Worm (Caenorhabditis elegans) whole organism, young adult: ENCODE results near the gene F58E6.4.
A peak's percentile ranks its signal among the peaks of the same experiment; 100 is the strongest.

Experiments
- B0019.2 ChIP-seq: fragments of 200-800 bp; sonication (Bioruptor generic); conservative IDR thresholded peaks from 2 replicates; pipeline ENCODE4 v1.3.6; 2022; ENCODE audit warnings: missing genetic modification reagents, missing genetic modification characterization, missing compliant biosample characterization
- B0035.1 ChIP-seq: sonication (generic microtip); optimal IDR thresholded peaks from 2 replicates; lab custom pipeline; 2016; ENCODE audit warnings: missing genetic modification characterization, mild to moderate bottlenecking, missing compliant biosample characterization, missing genotype, missing genetic modification reagents
- B0261.1 ChIP-seq: sonication (generic microtip); optimal IDR thresholded peaks from 2 replicates; lab custom pipeline; 2016; ENCODE audit warnings: mild to moderate bottlenecking, missing genetic modification characterization, moderate library complexity, missing compliant biosample characterization
- B0336.3 ChIP-seq: fragments of 200-800 bp; sonication (Bioruptor generic); IDR thresholded peaks from 2 replicates; pipeline ENCODE4 v1.3.6; 2022; ENCODE audit warnings: missing genetic modification characterization, missing compliant biosample characterization
- C06A6.2 ChIP-seq: fragments of 200-800 bp; sonication (Bioruptor generic); conservative IDR thresholded peaks from 2 replicates; pipeline ENCODE4 v1.3.6; 2022; ENCODE audit warnings: missing genetic modification characterization, missing compliant biosample characterization
- D2030.7 ChIP-seq: fragments of 200-800 bp; sonication (Bioruptor generic); IDR thresholded peaks from 2 replicates; pipeline ENCODE4 v1.3.6; 2022; ENCODE audit warnings: missing genetic modification reagents, missing genetic modification characterization, missing compliant biosample characterization
- F37B4.10 ChIP-seq: fragments of 200-800 bp; sonication (Bioruptor generic); IDR thresholded peaks from 2 replicates; pipeline ENCODE4 v1.3.6; 2022; ENCODE audit warnings: missing genetic modification characterization, missing compliant biosample characterization
- F57A8.1 ChIP-seq: fragments of 200-800 bp; sonication (Bioruptor generic); optimal IDR thresholded peaks from 2 replicates; lab custom pipeline; 2018; ENCODE audit warnings: mild to moderate bottlenecking, missing genetic modification characterization, moderate library complexity, missing compliant biosample characterization
- F57C9.4 ChIP-seq: sonication (generic microtip); optimal IDR thresholded peaks from 2 replicates; lab custom pipeline; 2017; ENCODE audit warnings: mild to moderate bottlenecking, missing genetic modification characterization, missing compliant biosample characterization
- T26A5.8 ChIP-seq: sonication (generic microtip); optimal IDR thresholded peaks from 2 replicates; lab custom pipeline; 2016; ENCODE audit warnings: missing genetic modification characterization, missing compliant biosample characterization
- akir-1 ChIP-seq: fragments of 200-800 bp; sonication (Bioruptor generic); optimal IDR thresholded peaks from 2 replicates; lab custom pipeline; 2018; ENCODE audit warnings: mild to moderate bottlenecking, missing genetic modification characterization, moderate library complexity, missing compliant biosample characterization
- aptf-3 ChIP-seq: fragments of 200-800 bp; sonication (Bioruptor generic); IDR thresholded peaks from 2 replicates; pipeline ENCODE4 v1.3.6; 2022; ENCODE audit warnings: missing genetic modification characterization, missing compliant biosample characterization
- atf-7 ChIP-seq: sonication (generic microtip); optimal IDR thresholded peaks from 2 replicates; lab custom pipeline; 2017; ENCODE audit warnings: mild to moderate bottlenecking, missing genetic modification characterization, missing compliant biosample characterization
- attf-3 ChIP-seq: fragments of 200-800 bp; sonication (Bioruptor generic); conservative IDR thresholded peaks from 2 replicates; pipeline ENCODE4 v1.3.6; 2022; ENCODE audit warnings: missing genetic modification reagents, missing genetic modification characterization, missing compliant biosample characterization
- attf-5 ChIP-seq: fragments of 200-800 bp; sonication (Bioruptor generic); optimal IDR thresholded peaks from 2 replicates; lab custom pipeline; 2018; ENCODE audit warnings: mild to moderate bottlenecking, missing genetic modification characterization, missing compliant biosample characterization
- ccch-3 ChIP-seq: fragments of 200-800 bp; sonication (Bioruptor generic); optimal IDR thresholded peaks from 2 replicates; lab custom pipeline; 2018; ENCODE audit warnings: mild to moderate bottlenecking, missing genetic modification characterization, missing compliant biosample characterization
- ceh-27 ChIP-seq: fragments of 200-800 bp; sonication (Bioruptor generic); optimal IDR thresholded peaks from 2 replicates; lab custom pipeline; 2018; ENCODE audit warnings: mild to moderate bottlenecking, missing genetic modification characterization, moderate library complexity, missing compliant biosample characterization
- ceh-58 ChIP-seq: fragments of 200-800 bp; sonication (Bioruptor generic); IDR thresholded peaks from 2 replicates; pipeline ENCODE4 v1.3.6; 2022; ENCODE audit warnings: missing genetic modification characterization, missing compliant biosample characterization
- ceh-79 ChIP-seq: sonication (generic microtip); optimal IDR thresholded peaks from 2 replicates; lab custom pipeline; 2017; ENCODE audit warnings: mild to moderate bottlenecking, missing genetic modification characterization, missing compliant biosample characterization
- die-1 ChIP-seq: sonication (generic microtip); optimal IDR thresholded peaks from 2 replicates; lab custom pipeline; 2016; ENCODE audit warnings: missing genotype, mild to moderate bottlenecking, missing genetic modification characterization, missing compliant biosample characterization
- dpff-1 ChIP-seq: sonication (generic microtip); optimal IDR thresholded peaks from 2 replicates; lab custom pipeline; 2017; ENCODE audit warnings: mild to moderate bottlenecking, missing genetic modification characterization, missing compliant biosample characterization
- egl-18 ChIP-seq: fragments of 200-800 bp; sonication (Bioruptor generic); IDR thresholded peaks from 2 replicates; pipeline ENCODE4 v1.3.6; 2022; ENCODE audit warnings: missing genetic modification reagents, missing genetic modification characterization, missing compliant biosample characterization
- egrh-3 ChIP-seq: fragments of 200-800 bp; sonication (Bioruptor generic); IDR thresholded peaks from 2 replicates; pipeline ENCODE4 v1.3.6; 2022; ENCODE audit warnings: missing genetic modification reagents, missing genetic modification characterization, missing compliant biosample characterization
- ekl-4 ChIP-seq: fragments of 200-800 bp; sonication (Bioruptor generic); IDR thresholded peaks from 2 replicates; pipeline ENCODE4 v1.3.6; 2022; ENCODE audit warnings: missing genetic modification reagents, missing genetic modification characterization, missing compliant biosample characterization
- fkh-3 ChIP-seq: sonication (generic microtip); optimal IDR thresholded peaks from 2 replicates; lab custom pipeline; 2016; ENCODE audit warnings: mild to moderate bottlenecking, missing genetic modification characterization, missing compliant biosample characterization
- him-1 ChIP-seq: sonication (generic microtip); optimal IDR thresholded peaks from 2 replicates; lab custom pipeline; 2016; ENCODE audit warnings: missing genotype, missing genetic modification reagents, missing genetic modification characterization, missing compliant biosample characterization
- hlh-12 ChIP-seq: sonication (generic microtip); optimal IDR thresholded peaks from 2 replicates; lab custom pipeline; 2016; ENCODE audit warnings: missing genetic modification characterization, missing compliant biosample characterization
- hlh-26 ChIP-seq: fragments of 200-800 bp; sonication (Bioruptor generic); conservative IDR thresholded peaks from 2 replicates; pipeline ENCODE4 v1.3.6; 2022; ENCODE audit warnings: missing genetic modification reagents, missing genetic modification characterization, missing compliant biosample characterization
- hsf-1 ChIP-seq: fragments of 200-800 bp; sonication (Bioruptor generic); IDR thresholded peaks from 2 replicates; pipeline ENCODE4 v1.3.6; 2022; ENCODE audit warnings: missing genetic modification reagents, missing genetic modification characterization, missing compliant biosample characterization
- lsl-1 ChIP-seq: fragments of 200-800 bp; sonication (Bioruptor generic); optimal IDR thresholded peaks from 2 replicates; lab custom pipeline; 2018; ENCODE audit warnings: mild to moderate bottlenecking, missing genetic modification characterization, moderate library complexity, missing compliant biosample characterization
- madf-3 ChIP-seq: fragments of 200-800 bp; sonication (Bioruptor generic); IDR thresholded peaks from 2 replicates; pipeline ENCODE4 v1.3.6; 2022; ENCODE audit warnings: missing genetic modification reagents, missing genetic modification characterization, missing compliant biosample characterization
- madf-8 ChIP-seq: fragments of 200-800 bp; sonication (Bioruptor generic); conservative IDR thresholded peaks from 2 replicates; pipeline ENCODE4 v1.3.6; 2022; ENCODE audit warnings: missing genetic modification reagents, missing genetic modification characterization, missing compliant biosample characterization
- mel-28 ChIP-seq: sonication (generic microtip); optimal IDR thresholded peaks from 2 replicates; lab custom pipeline; 2016; ENCODE audit warnings: borderline replicate concordance, mild to moderate bottlenecking, missing genetic modification characterization, missing compliant biosample characterization
- mes-4 ChIP-seq: sonication (generic microtip); optimal IDR thresholded peaks from 2 replicates; lab custom pipeline; 2016; ENCODE audit warnings: missing genotype, missing genetic modification characterization, missing compliant biosample characterization
- mxl-1 ChIP-seq: sonication (generic microtip); optimal IDR thresholded peaks from 2 replicates; lab custom pipeline; 2016; ENCODE audit warnings: missing genetic modification characterization, missing compliant biosample characterization
- nfyb-1 ChIP-seq: fragments of 200-800 bp; sonication (Bioruptor generic); IDR thresholded peaks from 2 replicates; pipeline ENCODE4 v1.3.6; 2022; ENCODE audit warnings: missing genetic modification reagents, missing genetic modification characterization, missing compliant biosample characterization
- nhr-179 ChIP-seq: sonication (generic microtip); optimal IDR thresholded peaks from 2 replicates; lab custom pipeline; 2016; ENCODE audit warnings: mild to moderate bottlenecking, missing genetic modification characterization, missing compliant biosample characterization
- nhr-27 ChIP-seq: fragments of 200-800 bp; sonication (Bioruptor generic); optimal IDR thresholded peaks from 2 replicates; lab custom pipeline; 2018; ENCODE audit warnings: mild to moderate bottlenecking, missing genetic modification characterization, moderate library complexity, missing compliant biosample characterization
- nhr-90 ChIP-seq: sonication (generic microtip); optimal IDR thresholded peaks from 2 replicates; lab custom pipeline; 2016; ENCODE audit warnings: missing genotype, mild to moderate bottlenecking, missing genetic modification characterization, missing compliant biosample characterization
- pha-4 ChIP-seq: fragments of 150-350 bp; sonication (generic microtip); optimal IDR thresholded peaks from 2 replicates; lab custom pipeline; 2014; ENCODE audit warnings: missing biosample characterization, missing genetic modification reagents, missing genetic modification characterization
- sea-2 ChIP-seq: fragments of 200-800 bp; sonication (Bioruptor generic); IDR thresholded peaks from 2 replicates; pipeline ENCODE4 v1.3.6; 2022; ENCODE audit warnings: missing genetic modification characterization, missing compliant biosample characterization
- snpc-1.1 ChIP-seq: sonication (generic microtip); optimal IDR thresholded peaks from 2 replicates; lab custom pipeline; 2017; ENCODE audit warnings: missing genetic modification characterization, mild to moderate bottlenecking, missing compliant biosample characterization, antibody characterized with exemption, moderate library complexity, missing genotype, missing genetic modification reagents; ENCODE audit not compliant: insufficient read depth
- snpc-1.3 ChIP-seq: sonication (generic microtip); optimal IDR thresholded peaks from 2 replicates; lab custom pipeline; 2017; ENCODE audit warnings: missing genetic modification characterization, mild to moderate bottlenecking, missing compliant biosample characterization, antibody characterized with exemption, moderate library complexity, missing genotype, missing genetic modification reagents; ENCODE audit not compliant: insufficient read depth
- snpc-3.4 ChIP-seq: sonication (generic microtip); optimal IDR thresholded peaks from 2 replicates; lab custom pipeline; 2017; ENCODE audit warnings: missing genetic modification characterization, mild to moderate bottlenecking, missing compliant biosample characterization, antibody characterized with exemption, moderate library complexity, missing genotype, missing genetic modification reagents
- somi-1 ChIP-seq: fragments of 200-800 bp; sonication (Bioruptor generic); optimal IDR thresholded peaks from 2 replicates; lab custom pipeline; 2018; ENCODE audit warnings: mild to moderate bottlenecking, missing genetic modification characterization, missing compliant biosample characterization
- tbp1 ChIP-seq: fragments of 200-800 bp; sonication (Bioruptor generic); optimal IDR thresholded peaks from 2 replicates; lab custom pipeline; 2018; ENCODE audit warnings: mild to moderate bottlenecking, missing genetic modification characterization, missing compliant biosample characterization
- tlf-1 ChIP-seq: fragments of 200-800 bp; sonication (Bioruptor generic); optimal IDR thresholded peaks from 2 replicates; lab custom pipeline; 2018; ENCODE audit warnings: mild to moderate bottlenecking, missing genetic modification characterization, missing compliant biosample characterization
- ztf-22 ChIP-seq: fragments of 200-800 bp; sonication (Bioruptor generic); optimal IDR thresholded peaks from 2 replicates; lab custom pipeline; 2018; ENCODE audit warnings: mild to moderate bottlenecking, missing genetic modification characterization, moderate library complexity, missing compliant biosample characterization
- ztf-3 ChIP-seq: fragments of 200-800 bp; sonication (Bioruptor generic); optimal IDR thresholded peaks from 2 replicates; lab custom pipeline; 2018; ENCODE audit warnings: mild to moderate bottlenecking, missing genetic modification characterization, missing compliant biosample characterization

The F58E6.4 gene

ce11 chrV:9729462-9730162 lies 20.6 kb downstream of the F58E6.4 start, which contains the start of the genes aagr-3 and drap-1 (continued):
- no peak for TF ChIP-seq sea-2
- TF ChIP-seq snpc-3.4 (tag; lab: Kevin White, UChicago) = peak; percentile 54
- peak; percentile 60 for TF ChIP-seq lsl-1
- TF ChIP-seq hlh-12 (tag; lab: Kevin White, UChicago) = no peak
- TF ChIP-seq ccch-3 (GFP tag; lab: Kevin White, UChicago) = no peak
- TF ChIP-seq tlf-1 (GFP tag; lab: Kevin White, UChicago) = no peak
- no peak for TF ChIP-seq fkh-3 (tag; lab: Kevin White, UChicago)
- no peak for TF ChIP-seq madf-8
- TF ChIP-seq tbp1 (GFP tag; lab: Kevin White, UChicago) = peak; percentile 0
- no peak for TF ChIP-seq nfyb-1 (GFP tag; lab: Robert Waterston, UW)
- TF ChIP-seq nhr-90 = no peak
- no peak for TF ChIP-seq attf-3 (GFP tag; lab: Robert Waterston, UW)
- no peak for TF ChIP-seq B0019.2
- no peak for TF ChIP-seq ceh-27 (GFP tag; lab: Kevin White, UChicago)
- no peak for TF ChIP-seq egrh-3 (GFP tag; lab: Robert Waterston, UW)
- TF ChIP-seq dpff-1 (tag; lab: Kevin White, UChicago) = no peak
- no peak for TF ChIP-seq mes-4 (tag; lab: Kevin White, UChicago)
- TF ChIP-seq mxl-1 (tag; lab: Kevin White, UChicago) = no peak
- TF ChIP-seq atf-7 (tag; lab: Kevin White, UChicago) = no peak
- no peak for TF ChIP-seq ztf-22 (GFP tag; lab: Kevin White, UChicago)
- no peak for TF ChIP-seq somi-1
- TF ChIP-seq ceh-58 (GFP tag; lab: Robert Waterston, UW) = no peak
- no peak for TF ChIP-seq B0261.1 (tag; lab: Kevin White, UChicago)
- TF ChIP-seq akir-1 (GFP tag; lab: Kevin White, UChicago) = no peak
- TF ChIP-seq snpc-1.3 (tag; lab: Kevin White, UChicago) = no peak
- TF ChIP-seq nhr-27 (tag; lab: Kevin White, UChicago) = no peak
- TF ChIP-seq ekl-4 (GFP tag; lab: Robert Waterston, UW) = no peak
- TF ChIP-seq B0336.3 (GFP tag; lab: Robert Waterston, UW) = no peak
- no peak for TF ChIP-seq hsf-1
- no peak for TF ChIP-seq F57C9.4 (tag; lab: Kevin White, UChicago)
- TF ChIP-seq T26A5.8 (tag; lab: Kevin White, UChicago) = no peak
- TF ChIP-seq aptf-3 (GFP tag; lab: Robert Waterston, UW) = no peak
- TF ChIP-seq attf-5 (GFP tag; lab: Kevin White, UChicago) = peak; percentile 61
- no peak for TF ChIP-seq madf-3
- TF ChIP-seq ceh-79 (tag; lab: Kevin White, UChicago) = no peak
- 0 out of 2 replicates have a peak, but pooled peaks have one; percentile 17 for TF ChIP-seq D2030.7 (GFP tag; lab: Robert Waterston, UW)
- TF ChIP-seq F37B4.10 (GFP tag; lab: Robert Waterston, UW) = no peak
- TF ChIP-seq egl-18 (GFP tag; lab: Robert Waterston, UW) = no peak
- no peak for TF ChIP-seq B0035.1 (tag; lab: Kevin White, UChicago)
- no peak for TF ChIP-seq hlh-26 (GFP tag; lab: Robert Waterston, UW)
- no peak for TF ChIP-seq snpc-1.1
- TF ChIP-seq F57A8.1 = no peak
- TF ChIP-seq ztf-3 (GFP tag; lab: Kevin White, UChicago) = no peak
- no peak for TF ChIP-seq C06A6.2 (GFP tag; lab: Robert Waterston, UW)
- TF ChIP-seq him-1 = no peak
- TF ChIP-seq nhr-179 (tag; lab: Kevin White, UChicago) = no peak
- no peak for TF ChIP-seq die-1
- TF ChIP-seq pha-4 = no peak
- no peak for TF ChIP-seq mel-28 (tag; lab: Kevin White, UChicago)
